Worm (Caenorhabditis elegans) whole organism, late embryonic: ENCODE results near the gene K09D9.14.

Source experiments
- F13H6.1 ChIP-seq: sonication (generic microtip); optimal IDR thresholded peaks from 2 replicates; lab custom pipeline; 2016; ENCODE audit warnings: missing genetic modification characterization, missing compliant biosample characterization
- ceh-2 ChIP-seq: sonication (generic microtip); optimal IDR thresholded peaks from 2 replicates; lab custom pipeline; 2016; ENCODE audit warnings: missing genotype, missing genetic modification characterization, missing compliant biosample characterization
- ceh-48 ChIP-seq: sonication (generic microtip); optimal IDR thresholded peaks from 2 replicates; lab custom pipeline; 2016; ENCODE audit warnings: missing genetic modification characterization, inconsistent platforms, missing compliant biosample characterization
- elt-2 ChIP-seq: sonication (generic microtip); optimal IDR thresholded peaks from 2 replicates; lab custom pipeline; 2016; ENCODE audit warnings: missing genetic modification reagents, missing genetic modification characterization, missing compliant biosample characterization
- fkh-10 ChIP-seq: fragments of 150-350 bp; optimal IDR thresholded peaks from 2 replicates; lab custom pipeline; 2014; ENCODE audit warnings: missing biosample characterization, missing genetic modification reagents, missing genetic modification characterization
- nfya-1 ChIP-seq: sonication (generic microtip); optimal IDR thresholded peaks from 2 replicates; lab custom pipeline; 2017; ENCODE audit warnings: missing genetic modification characterization, mild to moderate bottlenecking, missing compliant biosample characterization, antibody characterized with exemption, moderate library complexity
- nhr-11 ChIP-seq: fragments of 150-350 bp; optimal IDR thresholded peaks from 2 replicates; lab custom pipeline; 2014; ENCODE audit warnings: missing biosample characterization, missing genetic modification characterization
- odd-2 ChIP-seq: sonication (generic microtip); optimal IDR thresholded peaks from 2 replicates; lab custom pipeline; 2017; ENCODE audit warnings: antibody characterized with exemption, mild to moderate bottlenecking, missing genetic modification characterization, missing compliant biosample characterization
- pag-3 ChIP-seq: sonication (generic microtip); optimal IDR thresholded peaks from 2 replicates; lab custom pipeline; 2016; ENCODE audit warnings: missing compliant biosample characterization, missing genetic modification characterization, borderline replicate concordance
- sdc-2 ChIP-seq: sonication (generic microtip); optimal IDR thresholded peaks from 2 replicates; lab custom pipeline; 2016; ENCODE audit warnings: missing genotype, missing genetic modification characterization, missing compliant biosample characterization
- syd-9 ChIP-seq: sonication (generic microtip); optimal IDR thresholded peaks from 2 replicates; lab custom pipeline; 2016; ENCODE audit warnings: mild to moderate bottlenecking, missing genetic modification characterization, moderate library complexity, missing compliant biosample characterization
- unc-86 ChIP-seq: sonication (generic microtip); optimal IDR thresholded peaks from 2 replicates; lab custom pipeline; 2016; ENCODE audit warnings: missing genetic modification characterization, missing compliant biosample characterization

- TF ChIP-seq nfya-1 (no peak), ceh-2 (tag; lab: Kevin White, UChicago) (no peak), sdc-2 (tag; lab: Kevin White, UChicago) (no peak), fkh-10 (GFP tag; lab: Kevin White, UChicago) (no peak), elt-2 (tag; lab: Kevin White, UChicago) (no peak), pag-3 (tag; lab: Kevin White, UChicago) (no peak), ceh-48 (no peak), nhr-11 (tag; lab: Kevin White, UChicago) (no peak), syd-9 (tag; lab: Kevin White, UChicago) (no peak), F13H6.1 (tag; lab: Kevin White, UChicago) (no peak), unc-86 (tag; lab: Kevin White, UChicago) (no peak), odd-2 (tag; lab: Kevin White, UChicago) (no peak)
Measured at ce11 chrV:4047541-4047940, 25.9 kb upstream of the K09D9.14 start, which contains the start of gene srh-169.
